Fruit fly (Drosophila melanogaster) whole organism, adult: Measurements from ENCODE around the gene Mp.

Experiments
- CG14711 ChIP-seq: fragments of 200-800 bp; sonication (Bioruptor generic); optimal IDR thresholded peaks from 2 replicates; lab custom pipeline; 2018; ENCODE audit warnings: missing biosample characterization, mild to moderate bottlenecking, missing genetic modification characterization, moderate library complexity
- CG1620 ChIP-seq: fragments of 200-800 bp; sonication (Bioruptor generic); optimal IDR thresholded peaks from 2 replicates; lab custom pipeline; 2016; ENCODE audit warnings: missing biosample characterization, missing genetic modification characterization
- Mnt ChIP-seq: fragments of 200-800 bp; sonication (Bioruptor generic); optimal IDR thresholded peaks from 2 replicates; lab custom pipeline; 2016; ENCODE audit warnings: missing biosample characterization, mild to moderate bottlenecking, missing genetic modification characterization
- cnc ChIP-seq, 2 experiments: fragments of >200 bp; optimal IDR thresholded peaks; 2 replicates each; lab custom pipeline; 2017
- kay ChIP-seq: fragments of 200-800 bp; sonication (Bioruptor generic); peaks from one replicate; lab custom pipeline; 2016; ENCODE audit warnings: missing biosample characterization, missing genetic modification characterization, borderline replicate concordance
- ovo ChIP-seq: fragments of 200-800 bp; sonication (Bioruptor generic); optimal IDR thresholded peaks from 2 replicates; lab custom pipeline; 2016; ENCODE audit warnings: missing biosample characterization, missing genetic modification characterization
- pad ChIP-seq: fragments of 200-800 bp; sonication (Bioruptor generic); optimal IDR thresholded peaks from 3 replicates; lab custom pipeline; 2017; ENCODE audit warnings: missing biosample characterization, missing genetic modification characterization, mild to moderate bottlenecking, moderate library complexity, missing genetic modification reagents

DNA sequence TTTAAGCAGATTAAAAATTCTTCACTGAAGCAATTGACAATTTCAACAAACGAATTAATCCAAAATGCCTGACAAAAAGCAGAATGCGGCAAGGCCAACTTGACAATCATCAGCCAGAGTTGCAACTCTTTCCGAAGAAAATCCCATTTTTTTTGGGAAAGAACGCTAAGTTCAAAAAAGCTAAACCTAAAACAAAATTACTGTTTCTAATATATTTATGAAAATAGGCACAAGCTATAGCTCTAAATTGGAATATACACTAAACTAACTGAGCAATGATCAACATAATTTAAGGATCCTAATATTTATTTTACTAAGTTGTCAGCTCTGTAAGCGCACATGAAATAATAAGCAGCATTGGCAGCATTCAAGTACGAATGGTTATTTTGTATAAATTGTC is 26.3 kb upstream of the Mp start, which contains the start of gene CG10063:
- no peak for TF ChIP-seq kay (GFP tag; lab: Kevin White, UChicago)
- no peak for TF ChIP-seq CG14711
- TF ChIP-seq cnc (optimal IDR thresholded peaks at IDR 0.05; lab: Kevin White, UChicago): no peak
- no peak for TF ChIP-seq Mnt (GFP tag; lab: Kevin White, UChicago)
- no peak for TF ChIP-seq ovo
- no peak for TF ChIP-seq pad
- no peak for TF ChIP-seq CG1620 (GFP tag; lab: Kevin White, UChicago)
